Fruit fly (Drosophila melanogaster) whole organism, pupa: ENCODE measurements around the gene sqh.

Source experiments
- CG10348 ChIP-seq: fragments of 200-800 bp; sonication (Bioruptor generic); IDR thresholded peaks from 2 replicates; pipeline ENCODE4 v1.3.6; 2022; ENCODE audit warnings: missing biosample characterization, missing genetic modification characterization
- CG12605 ChIP-seq: fragments of 200-800 bp; sonication (Bioruptor generic); IDR thresholded peaks from 2 replicates; pipeline ENCODE4 v1.3.6; 2022; ENCODE audit warnings: missing biosample characterization, missing genetic modification characterization
- CG13204 ChIP-seq: fragments of 200-800 bp; sonication (Bioruptor generic); optimal IDR thresholded peaks from 2 replicates; lab custom pipeline; 2018; ENCODE audit warnings: missing biosample characterization, mild to moderate bottlenecking, missing genetic modification characterization, moderate library complexity
- CG14655 ChIP-seq: fragments of 200-800 bp; sonication (Bioruptor generic); optimal IDR thresholded peaks from 3 replicates; lab custom pipeline; 2017; ENCODE audit warnings: mild to moderate bottlenecking, missing biosample characterization, missing genetic modification reagents, missing genetic modification characterization
- CG15710 ChIP-seq: fragments of 200-800 bp; sonication (Bioruptor generic); optimal IDR thresholded peaks from 2 replicates; lab custom pipeline; 2018; ENCODE audit warnings: missing biosample characterization, mild to moderate bottlenecking, missing genetic modification characterization, moderate library complexity
- CG17806 ChIP-seq: fragments of 200-800 bp; sonication (Bioruptor generic); optimal IDR thresholded peaks from 2 replicates; lab custom pipeline; 2018; ENCODE audit warnings: missing biosample characterization, mild to moderate bottlenecking, missing genetic modification characterization, moderate library complexity
- CG32121 ChIP-seq: fragments of 200-800 bp; sonication (Bioruptor generic); IDR thresholded peaks from 2 replicates; pipeline ENCODE4 v1.3.6; 2022; ENCODE audit warnings: missing biosample characterization, missing genetic modification characterization
- CG34367 ChIP-seq: fragments of 200-800 bp; sonication (Bioruptor generic); optimal IDR thresholded peaks from 2 replicates; lab custom pipeline; 2018; ENCODE audit warnings: missing biosample characterization, mild to moderate bottlenecking, missing genetic modification characterization
- CG4496 ChIP-seq: fragments of 200-800 bp; sonication (Bioruptor generic); IDR thresholded peaks from 3 replicates; pipeline ENCODE4 v1.3.6; 2022; ENCODE audit warnings: missing biosample characterization, missing genetic modification characterization
- CG8159 ChIP-seq: fragments of 200-800 bp; sonication (Bioruptor generic); optimal IDR thresholded peaks from 3 replicates; lab custom pipeline; 2018; ENCODE audit warnings: missing biosample characterization, mild to moderate bottlenecking, missing genetic modification characterization, moderate library complexity
- CG8301 ChIP-seq: fragments of 200-800 bp; sonication (Bioruptor generic); optimal IDR thresholded peaks from 2 replicates; lab custom pipeline; 2018; ENCODE audit warnings: missing biosample characterization, mild to moderate bottlenecking, missing genetic modification characterization
- CG9948 ChIP-seq: fragments of 200-800 bp; sonication (Bioruptor generic); optimal IDR thresholded peaks from 2 replicates; lab custom pipeline; 2018; ENCODE audit warnings: missing biosample characterization, mild to moderate bottlenecking, missing genetic modification characterization, moderate library complexity
- D1 ChIP-seq: fragments of 200-800 bp; sonication (Bioruptor generic); optimal IDR thresholded peaks from 2 replicates; lab custom pipeline; 2018; ENCODE audit warnings: missing biosample characterization, mild to moderate bottlenecking, missing genetic modification characterization, moderate library complexity
- EcR ChIP-seq: fragments of 200-800 bp; sonication (Bioruptor generic); optimal IDR thresholded peaks from 3 replicates; lab custom pipeline; 2019; ENCODE audit warnings: missing biosample characterization, missing genetic modification characterization, mild to moderate bottlenecking, moderate library complexity, missing genetic modification reagents
- Ets98B ChIP-seq: fragments of 200-800 bp; sonication (Bioruptor generic); IDR thresholded peaks from 2 replicates; pipeline ENCODE4 v1.3.6; 2022; ENCODE audit warnings: missing biosample characterization, missing genetic modification characterization
- Pif1A ChIP-seq: fragments of 200-800 bp; sonication (Bioruptor generic); optimal IDR thresholded peaks from 3 replicates; lab custom pipeline; 2016; ENCODE audit warnings: missing biosample characterization, missing genetic modification characterization
- Pif1B ChIP-seq: fragments of 200-800 bp; sonication (Bioruptor generic); optimal IDR thresholded peaks from 3 replicates; lab custom pipeline; 2016; ENCODE audit warnings: missing biosample characterization, missing genetic modification characterization
- Snoo ChIP-seq: fragments of 200-800 bp; sonication (Bioruptor generic); optimal IDR thresholded peaks from 3 replicates; lab custom pipeline; 2017; ENCODE audit warnings: missing biosample characterization, mild to moderate bottlenecking, missing genetic modification characterization, inconsistent platforms
- fd96Ca ChIP-seq: fragments of 200-800 bp; sonication (Bioruptor generic); IDR thresholded peaks from 3 replicates; pipeline ENCODE4 v1.3.6; 2022; ENCODE audit warnings: missing biosample characterization, missing genetic modification characterization
- gl ChIP-seq: fragments of 200-800 bp; sonication (Bioruptor generic); optimal IDR thresholded peaks from 2 replicates; lab custom pipeline; 2018; ENCODE audit warnings: missing biosample characterization, mild to moderate bottlenecking, missing genetic modification characterization
- rn ChIP-seq: fragments of 200-800 bp; sonication (Bioruptor generic); IDR thresholded peaks from 2 replicates; pipeline ENCODE4 v1.3.6; 2022; ENCODE audit warnings: missing biosample characterization, missing genetic modification characterization

sqh gene

dm6 chrX:6219845-6220345 is 5.0 kb downstream of the sqh start, which contains the start of gene Efr:
Gene Efr (plus strand): TSS chrX:6219957.
- TF ChIP-seq CG13204 (GFP tag; lab: Kevin White, UChicago) (no peak), fd96Ca (GFP tag; lab: Robert Waterston, UW) (no peak), CG4496 (GFP tag; lab: Robert Waterston, UW) (0 out of 3 replicates have a peak, but pooled peaks have one; percentile 30), CG8159 (tag; lab: Kevin White, UChicago) (no peak), CG32121 (GFP tag; lab: Robert Waterston, UW) (no peak), Snoo (tag; lab: Kevin White, UChicago) (no peak), CG17806 (tag; lab: Kevin White, UChicago) (no peak), Pif1B (GFP tag; lab: Kevin White, UChicago) (no peak), EcR (GFP tag; lab: Kevin White, UChicago) (peak; percentile 41)

dm6 chrX:6219227-6219626 is 5.7 kb downstream of the sqh start, which contains the start of gene Btnd:
Gene Btnd (minus strand): TSS chrX:6219327.
- TF ChIP-seq rn (GFP tag; lab: Robert Waterston, UW) (no peak), CG8301 (tag; lab: Kevin White, UChicago) (no peak), CG4496 (GFP tag; lab: Robert Waterston, UW) (no peak), CG32121 (GFP tag; lab: Robert Waterston, UW) (no peak), CG13204 (GFP tag; lab: Kevin White, UChicago) (no peak), CG8159 (tag; lab: Kevin White, UChicago) (no peak)

dm6 chrX:6216650-6217049 is 8.3 kb downstream of the sqh start:
- TF ChIP-seq CG34367 (tag; lab: Kevin White, UChicago) (no peak), Pif1A (GFP tag; lab: Kevin White, UChicago) (no peak), CG12605 (GFP tag; lab: Robert Waterston, UW) (no peak), CG4496 (GFP tag; lab: Robert Waterston, UW) (no peak), Pif1B (GFP tag; lab: Kevin White, UChicago) (no peak), rn (GFP tag; lab: Robert Waterston, UW) (no peak), CG15710 (tag; lab: Kevin White, UChicago) (no peak), CG9948 (no peak), D1 (tag; lab: Kevin White, UChicago) (no peak), CG8159 (tag; lab: Kevin White, UChicago) (no peak), CG8301 (tag; lab: Kevin White, UChicago) (no peak), CG17806 (tag; lab: Kevin White, UChicago) (no peak), CG10348 (no peak), gl (tag; lab: Kevin White, UChicago) (no peak), fd96Ca (GFP tag; lab: Robert Waterston, UW) (no peak), Snoo (tag; lab: Kevin White, UChicago) (no peak), CG13204 (GFP tag; lab: Kevin White, UChicago) (no peak)

dm6 chrX:6205099-6205498 is 19.8 kb downstream of the sqh start:
- TF ChIP-seq CG8301 (tag; lab: Kevin White, UChicago) (no peak), Ets98B (GFP tag; lab: Robert Waterston, UW) (no peak), CG10348 (no peak), D1 (tag; lab: Kevin White, UChicago) (no peak), CG4496 (GFP tag; lab: Robert Waterston, UW) (no peak), gl (tag; lab: Kevin White, UChicago) (no peak), rn (GFP tag; lab: Robert Waterston, UW) (no peak), Pif1B (GFP tag; lab: Kevin White, UChicago) (no peak), CG13204 (GFP tag; lab: Kevin White, UChicago) (no peak), CG15710 (tag; lab: Kevin White, UChicago) (no peak), CG17806 (tag; lab: Kevin White, UChicago) (no peak), CG8159 (tag; lab: Kevin White, UChicago) (no peak), CG9948 (no peak), CG14655 (GFP tag; lab: Kevin White, UChicago) (no peak), Snoo (tag; lab: Kevin White, UChicago) (no peak), fd96Ca (GFP tag; lab: Robert Waterston, UW) (no peak), Pif1A (GFP tag; lab: Kevin White, UChicago) (no peak), CG32121 (GFP tag; lab: Robert Waterston, UW) (no peak), CG12605 (GFP tag; lab: Robert Waterston, UW) (no peak), EcR (GFP tag; lab: Kevin White, UChicago) (no peak)

DNA sequence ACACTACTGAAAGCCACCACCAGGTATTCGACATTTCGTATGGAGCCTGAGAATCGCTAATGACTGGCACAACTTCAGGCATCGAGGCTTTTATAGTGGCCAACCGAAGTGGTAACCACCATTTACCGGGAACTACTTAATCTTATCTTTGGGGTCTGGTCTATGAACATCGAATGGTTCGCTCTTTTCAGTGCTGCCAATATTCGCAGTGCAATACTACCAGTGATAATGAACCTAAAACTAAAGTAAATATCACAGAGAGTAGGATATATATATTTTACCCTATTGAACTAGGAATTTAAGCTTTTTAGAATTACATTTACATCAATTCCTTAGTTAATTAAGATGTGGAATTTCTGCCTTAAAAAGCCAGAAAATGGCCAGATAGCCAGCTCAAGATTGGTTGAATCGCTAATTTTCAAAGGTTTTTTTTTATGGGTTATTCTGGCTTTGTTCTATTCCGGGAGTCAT is 22.4 kb downstream of the sqh start, which contains the start of gene vanin-like:
Gene vanin-like, minus strand, starts transcription at position 51 of the 471 bp plus-strand sequence.
- TF ChIP-seq CG8301 (tag; lab: Kevin White, UChicago) (no peak), Snoo (tag; lab: Kevin White, UChicago) (no peak), CG15710 (tag; lab: Kevin White, UChicago) (no peak), CG14655 (GFP tag; lab: Kevin White, UChicago) (no peak), CG9948 (no peak), EcR (GFP tag; lab: Kevin White, UChicago) (no peak), Ets98B (GFP tag; lab: Robert Waterston, UW) (no peak), Pif1B (GFP tag; lab: Kevin White, UChicago) (no peak), CG12605 (GFP tag; lab: Robert Waterston, UW) (no peak), D1 (tag; lab: Kevin White, UChicago) (no peak), fd96Ca (GFP tag; lab: Robert Waterston, UW) (no peak), CG34367 (tag; lab: Kevin White, UChicago) (no peak), CG32121 (GFP tag; lab: Robert Waterston, UW) (no peak), gl (tag; lab: Kevin White, UChicago) (no peak), CG13204 (GFP tag; lab: Kevin White, UChicago) (no peak), CG8159 (tag; lab: Kevin White, UChicago) (no peak)
